Worm (Caenorhabditis elegans) whole organism, late embryonic: ENCODE results near the gene srj-5.

Experiments used
- C38D4.7 ChIP-seq: fragments of 200-800 bp; sonication (Bioruptor generic); optimal IDR thresholded peaks from 2 replicates; lab custom pipeline; 2018; ENCODE audit warnings: mild to moderate bottlenecking, missing genetic modification characterization, moderate library complexity, missing compliant biosample characterization
- K09A11.1 ChIP-seq: sonication (generic microtip); optimal IDR thresholded peaks from 2 replicates; lab custom pipeline; 2017; ENCODE audit warnings: antibody characterized with exemption, mild to moderate bottlenecking, missing genetic modification characterization, missing compliant biosample characterization; ENCODE audit not compliant: insufficient read depth
- ceh-2 ChIP-seq: sonication (generic microtip); optimal IDR thresholded peaks from 2 replicates; lab custom pipeline; 2016; ENCODE audit warnings: missing genotype, missing genetic modification characterization, missing compliant biosample characterization
- ceh-24 ChIP-seq: sonication (generic microtip); optimal IDR thresholded peaks from 2 replicates; lab custom pipeline; 2016; ENCODE audit warnings: mild to moderate bottlenecking, missing genetic modification characterization, missing compliant biosample characterization
- ceh-48 ChIP-seq: sonication (generic microtip); optimal IDR thresholded peaks from 2 replicates; lab custom pipeline; 2016; ENCODE audit warnings: missing genetic modification characterization, inconsistent platforms, missing compliant biosample characterization
- che-1 ChIP-seq: sonication (generic microtip); optimal IDR thresholded peaks from 2 replicates; lab custom pipeline; 2016; ENCODE audit warnings: mild to moderate bottlenecking, missing genetic modification characterization, missing compliant biosample characterization
- dve-1 ChIP-seq: sonication (generic microtip); optimal IDR thresholded peaks from 2 replicates; lab custom pipeline; 2017; ENCODE audit warnings: antibody characterized with exemption, mild to moderate bottlenecking, missing genetic modification characterization, missing compliant biosample characterization
- elt-2 ChIP-seq: sonication (generic microtip); optimal IDR thresholded peaks from 2 replicates; lab custom pipeline; 2016; ENCODE audit warnings: missing genetic modification reagents, missing genetic modification characterization, missing compliant biosample characterization
- elt-4 ChIP-seq: sonication (generic microtip); optimal IDR thresholded peaks from 2 replicates; lab custom pipeline; 2016; ENCODE audit warnings: missing genetic modification characterization, missing compliant biosample characterization
- fkh-6 ChIP-seq: sonication (generic microtip); optimal IDR thresholded peaks from 2 replicates; lab custom pipeline; 2016; ENCODE audit warnings: missing genetic modification characterization, missing compliant biosample characterization
- hlh-13 ChIP-seq: fragments of 200-800 bp; sonication (Bioruptor generic); optimal IDR thresholded peaks from 2 replicates; lab custom pipeline; 2018; ENCODE audit warnings: mild to moderate bottlenecking, missing genetic modification characterization, missing compliant biosample characterization
- hlh-30 ChIP-seq: sonication (generic microtip); optimal IDR thresholded peaks from 2 replicates; lab custom pipeline; 2017; ENCODE audit warnings: antibody characterized with exemption, missing genetic modification characterization, missing compliant biosample characterization; ENCODE audit not compliant: insufficient read depth
- hlh-8 ChIP-seq: sonication (generic microtip); optimal IDR thresholded peaks from 2 replicates; lab custom pipeline; 2016; ENCODE audit warnings: missing genotype, missing genetic modification characterization, missing compliant biosample characterization
- lim-6 ChIP-seq: sonication (generic microtip); optimal IDR thresholded peaks from 2 replicates; lab custom pipeline; 2016; ENCODE audit warnings: missing genetic modification characterization, missing compliant biosample characterization
- madf-2 ChIP-seq: sonication (generic microtip); optimal IDR thresholded peaks from 2 replicates; lab custom pipeline; 2017; ENCODE audit warnings: missing genetic modification characterization, missing compliant biosample characterization
- nhr-11 ChIP-seq: fragments of 150-350 bp; optimal IDR thresholded peaks from 2 replicates; lab custom pipeline; 2014; ENCODE audit warnings: missing biosample characterization, missing genetic modification characterization
- nhr-232 ChIP-seq: sonication (generic microtip); optimal IDR thresholded peaks from 2 replicates; lab custom pipeline; 2016; ENCODE audit warnings: missing genetic modification characterization, missing compliant biosample characterization
- pag-3 ChIP-seq: sonication (generic microtip); optimal IDR thresholded peaks from 2 replicates; lab custom pipeline; 2016; ENCODE audit warnings: missing compliant biosample characterization, missing genetic modification characterization, borderline replicate concordance
- pha-2 ChIP-seq: sonication (generic microtip); optimal IDR thresholded peaks from 2 replicates; lab custom pipeline; 2017; ENCODE audit warnings: mild to moderate bottlenecking, missing genetic modification characterization, missing compliant biosample characterization
- pha-4 ChIP-seq: fragments of 150-350 bp; optimal IDR thresholded peaks from 2 replicates; lab custom pipeline; 2018; ENCODE audit warnings: missing biosample characterization, missing genetic modification reagents, missing genetic modification characterization
- pros-1 ChIP-seq: fragments of 150-350 bp; optimal IDR thresholded peaks from 2 replicates; lab custom pipeline; 2014; ENCODE audit warnings: missing biosample characterization, missing genetic modification reagents, missing genetic modification characterization
- rnt-1 ChIP-seq: sonication (generic microtip); optimal IDR thresholded peaks from 2 replicates; lab custom pipeline; 2016; ENCODE audit warnings: missing genetic modification characterization, missing compliant biosample characterization
- syd-9 ChIP-seq: sonication (generic microtip); optimal IDR thresholded peaks from 2 replicates; lab custom pipeline; 2016; ENCODE audit warnings: mild to moderate bottlenecking, missing genetic modification characterization, moderate library complexity, missing compliant biosample characterization
- tbx-7 ChIP-seq: sonication (generic microtip); optimal IDR thresholded peaks from 2 replicates; lab custom pipeline; 2016; ENCODE audit warnings: missing genotype, missing genetic modification characterization, missing compliant biosample characterization
- unc-3 ChIP-seq, 2 experiments: fragments of 200-800 bp in 1 of 2; sonication (Bioruptor generic) in 1 of 2; sonication (generic microtip) in 1 of 2; conservative IDR thresholded peaks in 1 of 2; optimal IDR thresholded peaks in 1 of 2; 2 replicates each; pipeline versions ENCODE4 v1.3.6 to Lab custom; 2016 to 2022; ENCODE audit warnings: missing compliant biosample characterization in 2 of 2, missing genetic modification characterization in 2 of 2, missing genetic modification reagents in 1 of 2
- unc-55 ChIP-seq: sonication (generic microtip); optimal IDR thresholded peaks from 2 replicates; lab custom pipeline; 2017; ENCODE audit warnings: missing biosample characterization, missing genetic modification reagents, missing genetic modification characterization

Gene srj-5

ce11 chrV:609671-610070, 43.2 kb downstream of the srj-5 start, which contains the start of gene srlf-36:
srlf-36 (minus strand) TSS chrV:609771.
- TF ChIP-seq unc-55 (GFP tag; lab: Kevin White, UChicago) (no peak), rnt-1 (tag; lab: Kevin White, UChicago) (no peak), fkh-6 (tag; lab: Kevin White, UChicago) (no peak), elt-2 (tag; lab: Kevin White, UChicago) (no peak), pag-3 (no peak), nhr-232 (no peak), hlh-30 (tag; lab: Kevin White, UChicago) (no peak), ceh-24 (tag; lab: Kevin White, UChicago) (no peak)

ce11 chrV:608844-609243, 44.0 kb downstream of the srj-5 start, which contains the start of gene srw-109:
srw-109 (minus strand) TSS chrV:608944.
- TF ChIP-seq pha-4 (no peak), nhr-232 (no peak), ceh-2 (tag; lab: Kevin White, UChicago) (no peak), nhr-11 (tag; lab: Kevin White, UChicago) (no peak), hlh-8 (no peak), K09A11.1 (tag; lab: Kevin White, UChicago) (no peak), pha-2 (tag; lab: Kevin White, UChicago) (no peak), hlh-13 (GFP tag; lab: Kevin White, UChicago) (no peak), lim-6 (tag; lab: Kevin White, UChicago) (no peak), elt-4 (tag; lab: Kevin White, UChicago) (no peak), pros-1 (tag; lab: Kevin White, UChicago) (no peak), unc-3 (GFP tag; conservative IDR thresholded peaks at IDR 0.05; lab: Robert Waterston, UW) (no peak), unc-3 (tag; optimal IDR thresholded peaks at IDR 0.05; lab: Kevin White, UChicago) (no peak), madf-2 (tag; lab: Kevin White, UChicago) (no peak), rnt-1 (tag; lab: Kevin White, UChicago) (no peak), unc-55 (GFP tag; lab: Kevin White, UChicago) (no peak)
- TF ChIP-seq, all 69 proteins: peak for 0

ce11 chrV:604105-604504, 48.7 kb downstream of the srj-5 start, which contains the start of gene srlf-37:
srlf-37 (minus strand) TSS chrV:604205.
- no peak for TF ChIP-seq hlh-30 (tag; lab: Kevin White, UChicago)
- no peak for TF ChIP-seq C38D4.7 (GFP tag; lab: Kevin White, UChicago)
- TF ChIP-seq che-1 (tag; lab: Kevin White, UChicago), result no peak
- TF ChIP-seq K09A11.1 (tag; lab: Kevin White, UChicago), result no peak
- TF ChIP-seq ceh-48, result no peak
- no peak for TF ChIP-seq pha-4
- no peak for TF ChIP-seq syd-9 (tag; lab: Kevin White, UChicago)
- TF ChIP-seq unc-3 (GFP tag; conservative IDR thresholded peaks at IDR 0.05; lab: Robert Waterston, UW), result no peak
- TF ChIP-seq unc-3 (tag; optimal IDR thresholded peaks at IDR 0.05; lab: Kevin White, UChicago), result no peak
- no peak for TF ChIP-seq dve-1 (tag; lab: Kevin White, UChicago)
- TF ChIP-seq hlh-8, result no peak
- TF ChIP-seq tbx-7, result no peak
- no peak for TF ChIP-seq elt-2 (tag; lab: Kevin White, UChicago)
